Worm (Caenorhabditis elegans): Measurements from ENCODE around the gene trx-1.

DNA sequence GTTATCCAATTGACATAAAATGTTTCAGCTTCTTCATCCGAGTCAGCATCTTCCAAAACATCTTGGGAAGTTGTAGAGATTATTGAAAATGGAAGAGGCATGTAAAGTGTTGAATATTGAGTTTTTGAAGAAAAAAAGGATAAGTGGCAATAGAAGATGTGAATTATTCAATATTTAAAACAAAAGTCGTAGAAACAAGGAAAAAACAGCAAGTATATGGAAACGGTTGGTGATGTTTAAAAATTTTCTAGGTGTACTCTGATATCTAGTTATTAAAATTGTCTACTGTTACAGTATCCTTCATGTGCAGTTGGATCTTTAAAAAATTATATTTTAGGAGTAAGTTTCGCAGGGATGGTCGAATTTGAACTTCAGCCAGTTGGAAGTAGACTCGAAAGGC is 18.5 kb upstream of the trx-1 start, which contains the start of gene C06A8.8:
- TF ChIP-seq lin-35 (GFP tag; optimal IDR thresholded peaks at IDR 0.05) (no peak), pha-4 (tag; optimal IDR thresholded peaks at IDR 0.05) (no peak), efl-1 (GFP tag; optimal IDR thresholded peaks at IDR 0.05) (no peak), dox-1 (GFP tag; IDR thresholded peaks at IDR 0.05) (no peak), bed-2 (GFP tag; IDR thresholded peaks at IDR 0.05) (no peak), let-607 (tag; optimal IDR thresholded peaks at IDR 0.05) (no peak), attf-6 (GFP tag; IDR thresholded peaks at IDR 0.05) (no peak), sptf-2 (GFP tag; optimal IDR thresholded peaks at IDR 0.05) (no peak), lag-1 (GFP tag; IDR thresholded peaks at IDR 0.05) (no peak), lsl-1 (GFP tag; optimal IDR thresholded peaks at IDR 0.05) (no peak), nfya-2 (GFP tag; IDR thresholded peaks at IDR 0.05) (no peak), mcd-1 (GFP tag; IDR thresholded peaks at IDR 0.05) (no peak), snpc-1.1 (tag; optimal IDR thresholded peaks at IDR 0.05; ENCODE audit: insufficient read depth) (no peak), tlf-1 (GFP tag; optimal IDR thresholded peaks at IDR 0.05) (no peak)

Data from whole organism, young adult.